Fruit fly (Drosophila melanogaster): Measurements from ENCODE around the gene aay.

Gene aay

dm6 chr3L:9468261-9468890, 45.3 kb downstream of the aay start (continued):
- TF ChIP-seq CkIIα-i1 (GFP tag; IDR thresholded peaks at IDR 0.05) (no peak), CG4820 (GFP tag; optimal IDR thresholded peaks at IDR 0.05) (no peak), Jarid2 (GFP tag; optimal IDR thresholded peaks at IDR 0.05) (peak; percentile 11), Bgb (GFP tag; IDR thresholded peaks at IDR 0.05; ENCODE audit: partially characterized antibody) (no peak), CG17361 (GFP tag; IDR thresholded peaks at IDR 0.05) (peak; percentile 60), CG2129 (GFP tag; IDR thresholded peaks at IDR 0.05; ENCODE audit: partially characterized antibody) (no peak), lmd (GFP tag; IDR thresholded peaks at IDR 0.05) (0 out of 2 replicates have a peak, but pooled peaks have one; percentile 26), gcm (GFP tag; optimal IDR thresholded peaks at IDR 0.05) (no peak), CG16813 (GFP tag; IDR thresholded peaks at IDR 0.05; ENCODE audit: partially characterized antibody) (no peak), CG7556 (GFP tag; optimal IDR thresholded peaks at IDR 0.05) (peak; percentile 56), gt (GFP tag; IDR thresholded peaks at IDR 0.05) (no peak), CG15601 (tag; optimal IDR thresholded peaks at IDR 0.05) (no peak), CG18764 (GFP tag; optimal IDR thresholded peaks at IDR 0.05) (no peak), CG4617 (GFP tag; optimal IDR thresholded peaks at IDR 0.05; ENCODE audit: borderline replicate concordance) (no peak), CG7786 (GFP tag; optimal IDR thresholded peaks at IDR 0.05) (peak; percentile 13), CG1233 (GFP tag; optimal IDR thresholded peaks at IDR 0.05) (no peak), CG10366 (GFP tag; IDR thresholded peaks at IDR 0.05) (no peak), CG11560 (tag; IDR thresholded peaks at IDR 0.05) (no peak), CG34422 (GFP tag; IDR thresholded peaks at IDR 0.05) (no peak), Hsf (GFP tag; optimal IDR thresholded peaks at IDR 0.05) (peak; percentile 37), Nf-YA (GFP tag; IDR thresholded peaks at IDR 0.05) (no peak), CG13296 (GFP tag; optimal IDR thresholded peaks at IDR 0.05) (no peak), CG10654 (GFP tag; optimal IDR thresholded peaks at IDR 0.05) (no peak), CG15011 (GFP tag; optimal IDR thresholded peaks at IDR 0.05) (peak; percentile 14), B-H1 (GFP tag; IDR thresholded peaks at IDR 0.05) (no peak), oc (tag; optimal IDR thresholded peaks at IDR 0.05) (no peak), Kr (GFP tag; optimal IDR thresholded peaks at IDR 0.05) (no peak), Meics (GFP tag; optimal IDR thresholded peaks at IDR 0.05) (peak; percentile 62), eve (GFP tag; optimal IDR thresholded peaks at IDR 0.05) (no peak), CG15514 (GFP tag; optimal IDR thresholded peaks at IDR 0.05) (peak; percentile 3), luna (GFP tag; optimal IDR thresholded peaks at IDR 0.05) (no peak), Side (GFP tag; optimal IDR thresholded peaks at IDR 0.05) (no peak), Dek (tag; optimal IDR thresholded peaks at IDR 0.05) (no peak), CG8924 (tag; optimal IDR thresholded peaks at IDR 0.05) (peak; percentile 27), NC2α (GFP tag; optimal IDR thresholded peaks at IDR 0.05) (no peak), CoRest (tag; optimal IDR thresholded peaks at IDR 0.05) (peak; percentile 61), CG12942 (GFP tag; optimal IDR thresholded peaks at IDR 0.05) (no peak), Elba2 (GFP tag; optimal IDR thresholded peaks at IDR 0.05) (no peak), Gug (GFP tag; IDR thresholded peaks at IDR 0.05) (no peak), sob (GFP tag; IDR thresholded peaks at IDR 0.05) (no peak; the same call in 1 of the 2 replicates), Sin3A (optimal IDR thresholded peaks at IDR 0.05) (no peak), CG6272 (GFP tag; IDR thresholded peaks at IDR 0.05) (no peak), PHDP (tag; optimal IDR thresholded peaks at IDR 0.05) (peak; percentile 30), ase (GFP tag; IDR thresholded peaks at IDR 0.05) (no peak), fd3F (GFP tag; optimal IDR thresholded peaks at IDR 0.05) (no peak), bab2 (GFP tag; optimal IDR thresholded peaks at IDR 0.05) (no peak), CG4707 (GFP tag; optimal IDR thresholded peaks at IDR 0.05) (no peak), CG6175 (GFP tag; IDR thresholded peaks at IDR 0.05) (no peak), CG10321 (GFP tag; IDR thresholded peaks at IDR 0.05) (no peak), CG4854 (GFP tag; optimal IDR thresholded peaks at IDR 0.05) (no peak), peb (GFP tag; IDR thresholded peaks at IDR 0.05) (no peak)

Measured in whole organism, embryonic.